Fruit fly (Drosophila melanogaster): ENCODE measurements around the gene CG15548.

DNA sequence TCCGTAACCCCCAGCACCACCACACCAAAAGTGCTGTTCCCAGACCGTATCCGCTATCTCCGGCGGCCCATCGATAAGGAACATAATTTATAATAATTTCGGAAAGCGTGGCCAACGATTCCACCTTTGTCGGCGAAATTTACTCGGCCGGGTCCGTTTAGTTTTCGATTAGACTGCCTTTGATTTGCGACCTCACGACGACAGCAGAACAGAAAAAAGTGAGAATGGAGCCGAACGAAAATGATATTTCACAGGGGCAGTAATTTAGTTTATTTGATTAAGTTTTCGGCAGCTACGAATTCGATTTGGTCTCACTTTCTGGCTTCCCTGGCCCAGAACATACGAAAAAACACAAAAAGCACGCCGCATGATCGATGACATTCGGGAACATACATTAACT lies 35.9 kb upstream of the CG15548 start:
- TF ChIP-seq cic (GFP tag; optimal IDR thresholded peaks at IDR 0.05) (no peak), CG33017 (tag; optimal IDR thresholded peaks at IDR 0.05) (no peak), Clk (GFP tag; optimal IDR thresholded peaks at IDR 0.05) (no peak), CG11617 (GFP tag; optimal IDR thresholded peaks at IDR 0.05) (no peak), CG7101 (tag; optimal IDR thresholded peaks at IDR 0.05) (no peak), tj (GFP tag; optimal IDR thresholded peaks at IDR 0.05) (no peak), Mnt (GFP tag; optimal IDR thresholded peaks at IDR 0.05) (no peak), ovo (GFP tag; optimal IDR thresholded peaks at IDR 0.05) (no peak), pad (GFP tag; optimal IDR thresholded peaks at IDR 0.05) (no peak), Crg-1 (GFP tag; optimal IDR thresholded peaks at IDR 0.05) (no peak), CG7045 (GFP tag; optimal IDR thresholded peaks at IDR 0.05) (no peak), toe (GFP tag; optimal IDR thresholded peaks at IDR 0.05) (no peak), cnc (optimal IDR thresholded peaks at IDR 0.05) (no peak)
